Worm (Caenorhabditis elegans): Measurements from ENCODE around the gene fbxc-14.
"Not testable (repeated sequence)": the region's sequence is repeated elsewhere in the genome, so short reads cannot be mapped to it uniquely, and the experiment has no call there.

- TF ChIP-seq elt-4 (tag; optimal IDR thresholded peaks at IDR 0.05); pqm-1 (tag; optimal IDR thresholded peaks at IDR 0.05); tbx-2 (tag; optimal IDR thresholded peaks at IDR 0.05); ceh-18 (tag; optimal IDR thresholded peaks at IDR 0.05); ref-2 (tag; optimal IDR thresholded peaks at IDR 0.05); pha-4 (tag; optimal IDR thresholded peaks at IDR 0.05); ceh-9 (tag; optimal IDR thresholded peaks at IDR 0.05); syd-9 (tag; optimal IDR thresholded peaks at IDR 0.05); lim-6 (tag; optimal IDR thresholded peaks at IDR 0.05); npax-4 (tag; optimal IDR thresholded peaks at IDR 0.05); ama-1 (optimal IDR thresholded peaks at IDR 0.05); hlh-8 (tag; optimal IDR thresholded peaks at IDR 0.05): not testable (repeated sequence)
Measured at ce11 chrII:966962-967361, 7.1 kb upstream of the fbxc-14 start, which contains the start of gene fbxc-18.

Data from whole organism, late embryonic.